Fruit fly (Drosophila melanogaster) whole organism, embryonic: Measurements from ENCODE around the gene Nup98-96.

Source experiments
- CG10209 ChIP-seq: fragments of 200-800 bp; sonication (Bioruptor generic); optimal IDR thresholded peaks from 3 replicates; lab custom pipeline; 2017; ENCODE audit warnings: missing biosample characterization, mild to moderate bottlenecking, missing genetic modification characterization, missing genetic modification reagents
- CG10366 ChIP-seq: fragments of 200-800 bp; sonication (Bioruptor generic); IDR thresholded peaks from 2 replicates; pipeline ENCODE4 v1.3.6; 2022; ENCODE audit warnings: missing biosample characterization, missing genetic modification characterization
- CG12104 ChIP-seq: fragments of 200-800 bp; sonication (Bioruptor generic); optimal IDR thresholded peaks from 3 replicates; lab custom pipeline; 2016; ENCODE audit warnings: missing biosample characterization, missing genetic modification characterization
- CG13624 ChIP-seq: fragments of 200-800 bp; sonication (Bioruptor generic); optimal IDR thresholded peaks from 2 replicates; lab custom pipeline; 2016; ENCODE audit warnings: missing biosample characterization, missing genetic modification characterization
- CG14050 ChIP-seq: fragments of 200-800 bp; sonication (Bioruptor generic); IDR thresholded peaks from 3 replicates; pipeline ENCODE4 v1.3.6; 2022; ENCODE audit warnings: missing biosample characterization, missing genetic modification characterization
- CG15073 ChIP-seq: fragments of 200-800 bp; sonication (Bioruptor generic); optimal IDR thresholded peaks from 2 replicates; lab custom pipeline; 2016; ENCODE audit warnings: missing biosample characterization, missing genetic modification characterization
- CG1529 ChIP-seq: fragments of 200-800 bp; sonication (Bioruptor generic); optimal IDR thresholded peaks from 3 replicates; lab custom pipeline; 2018; ENCODE audit warnings: missing biosample characterization, missing genetic modification characterization
- CG17385 ChIP-seq: fragments of 200-800 bp; sonication (Bioruptor generic); optimal IDR thresholded peaks from 3 replicates; lab custom pipeline; 2018; ENCODE audit warnings: missing biosample characterization, mild to moderate bottlenecking, missing genetic modification characterization
- CG18599 ChIP-seq: fragments of 200-800 bp; sonication (Bioruptor generic); optimal IDR thresholded peaks from 3 replicates; lab custom pipeline; 2017; ENCODE audit warnings: missing biosample characterization, missing genetic modification characterization, mild to moderate bottlenecking, moderate library complexity, missing genetic modification reagents
- CG18764 ChIP-seq: fragments of 200-800 bp; sonication (Bioruptor generic); optimal IDR thresholded peaks from 3 replicates; lab custom pipeline; 2016; ENCODE audit warnings: missing biosample characterization, missing genetic modification characterization
- CG3065 ChIP-seq: fragments of 200-800 bp; sonication (Bioruptor generic); optimal IDR thresholded peaks from 2 replicates; lab custom pipeline; 2016; ENCODE audit warnings: missing biosample characterization, missing genetic modification characterization
- CG33213 ChIP-seq: fragments of 200-800 bp; sonication (Bioruptor generic); optimal IDR thresholded peaks from 3 replicates; lab custom pipeline; 2016; ENCODE audit warnings: missing biosample characterization, missing genetic modification characterization
- CG34422 ChIP-seq: fragments of 200-800 bp; sonication (Bioruptor generic); IDR thresholded peaks from 3 replicates; pipeline ENCODE4 v1.3.6; 2022; ENCODE audit warnings: missing biosample characterization, missing genetic modification characterization
- CG4404 ChIP-seq: fragments of 200-800 bp; sonication (Bioruptor generic); IDR thresholded peaks from 2 replicates; pipeline ENCODE4 v1.3.6; 2022; ENCODE audit warnings: missing biosample characterization, missing genetic modification characterization
- CG6272 ChIP-seq: fragments of 200-800 bp; sonication (Bioruptor generic); IDR thresholded peaks from 2 replicates; pipeline ENCODE4 v1.3.6; 2022; ENCODE audit warnings: missing biosample characterization, missing genetic modification characterization
- CG7839 ChIP-seq: fragments of 200-800 bp; sonication (Bioruptor generic); optimal IDR thresholded peaks from 3 replicates; lab custom pipeline; 2018; ENCODE audit warnings: missing biosample characterization, mild to moderate bottlenecking, missing genetic modification characterization, moderate library complexity
- CG7963 ChIP-seq: fragments of 200-800 bp; sonication (Bioruptor generic); IDR thresholded peaks from 3 replicates; pipeline ENCODE4 v1.3.6; 2022; ENCODE audit warnings: missing biosample characterization, missing genetic modification characterization; ENCODE audit not compliant: partially characterized antibody
- CG8478 ChIP-seq: fragments of >200 bp; optimal IDR thresholded peaks from 2 replicates; lab custom pipeline; 2018
- CHES-1-like ChIP-seq: fragments of 200-800 bp; sonication (Bioruptor generic); optimal IDR thresholded peaks from 2 replicates; lab custom pipeline; 2016; ENCODE audit warnings: missing biosample characterization, missing genetic modification characterization
- Dbx ChIP-seq: fragments of 200-800 bp; sonication (Bioruptor generic); IDR thresholded peaks from 3 replicates; pipeline ENCODE4 v1.3.6; 2022; ENCODE audit warnings: missing biosample characterization, missing genetic modification characterization
- Dfd ChIP-seq, 2 experiments: fragments of >200 bp; optimal IDR thresholded peaks; 2 replicates each; lab custom pipeline; 2017; ENCODE audit warnings: missing biosample characterization in 2 of 2, missing genetic modification characterization in 2 of 2
- GATAe ChIP-seq: fragments of 200-800 bp; sonication (Bioruptor generic); conservative IDR thresholded peaks from 2 replicates; pipeline ENCODE4 v1.3.6; 2022; ENCODE audit warnings: missing biosample characterization, missing genetic modification characterization
- HLH4C ChIP-seq: fragments of 200-800 bp; sonication (Bioruptor generic); IDR thresholded peaks from 3 replicates; pipeline ENCODE4 v1.3.6; 2022; ENCODE audit warnings: missing biosample characterization, missing genetic modification characterization; ENCODE audit not compliant: partially characterized antibody
- Hmx ChIP-seq: fragments of 200-800 bp; sonication (Bioruptor generic); optimal IDR thresholded peaks from 2 replicates; lab custom pipeline; 2016; ENCODE audit warnings: missing biosample characterization, missing genetic modification characterization
- Hr3 ChIP-seq: fragments of 200-800 bp; sonication (Bioruptor generic); optimal IDR thresholded peaks from 3 replicates; lab custom pipeline; 2016; ENCODE audit warnings: missing biosample characterization, missing genetic modification characterization
- Lim3 ChIP-seq: fragments of 200-800 bp; sonication (Bioruptor generic); IDR thresholded peaks from 2 replicates; pipeline ENCODE4 v1.3.6; 2022; ENCODE audit warnings: missing biosample characterization, missing genetic modification characterization
- Mes4 ChIP-seq: fragments of 200-800 bp; sonication (Bioruptor generic); optimal IDR thresholded peaks from 2 replicates; lab custom pipeline; 2016; ENCODE audit warnings: missing biosample characterization, missing genetic modification characterization
- NK7.1 ChIP-seq: fragments of 200-800 bp; sonication (Bioruptor generic); optimal IDR thresholded peaks from 3 replicates; lab custom pipeline; 2016; ENCODE audit warnings: missing biosample characterization, missing genetic modification characterization
- Oli ChIP-seq: fragments of 200-800 bp; sonication (Bioruptor generic); optimal IDR thresholded peaks from 2 replicates; lab custom pipeline; 2018; ENCODE audit warnings: missing biosample characterization, mild to moderate bottlenecking, missing genetic modification characterization, moderate library complexity
- PHDP ChIP-seq: fragments of 200-800 bp; sonication (Bioruptor generic); optimal IDR thresholded peaks from 3 replicates; lab custom pipeline; 2018; ENCODE audit warnings: missing biosample characterization, mild to moderate bottlenecking, missing genetic modification characterization, moderate library complexity
- Rx ChIP-seq: fragments of 200-800 bp; sonication (Bioruptor generic); IDR thresholded peaks from 2 replicates; pipeline ENCODE4 v1.3.6; 2022; ENCODE audit warnings: missing biosample characterization, missing genetic modification characterization
- ash1 ChIP-seq: fragments of 200-800 bp; sonication (Bioruptor generic); optimal IDR thresholded peaks from 2 replicates; lab custom pipeline; 2018; ENCODE audit warnings: missing biosample characterization, mild to moderate bottlenecking, missing genetic modification characterization
- crol ChIP-seq: fragments of 200-800 bp; sonication (Bioruptor generic); IDR thresholded peaks from 2 replicates; pipeline ENCODE4 v1.3.6; 2022; ENCODE audit warnings: missing biosample characterization, missing genetic modification characterization
- danr ChIP-seq: fragments of 200-800 bp; sonication (Bioruptor generic); IDR thresholded peaks from 2 replicates; pipeline ENCODE4 v1.3.6; 2022; ENCODE audit warnings: missing biosample characterization, missing genetic modification characterization
- en ChIP-seq: fragments of 200-800 bp; sonication (Bioruptor generic); optimal IDR thresholded peaks from 2 replicates; lab custom pipeline; 2016; ENCODE audit warnings: missing biosample characterization, missing genetic modification characterization
- eve ChIP-seq, 2 experiments: fragments of >200 bp; optimal IDR thresholded peaks; 2 replicates each; lab custom pipeline; 2017; ENCODE audit warnings: missing biosample characterization in 2 of 2, missing genetic modification characterization in 2 of 2
- gcm ChIP-seq: fragments of 200-800 bp; sonication (Bioruptor generic); optimal IDR thresholded peaks from 2 replicates; lab custom pipeline; 2019; ENCODE audit warnings: missing biosample characterization, mild to moderate bottlenecking, missing genetic modification characterization, moderate library complexity
- grn ChIP-seq: fragments of 200-800 bp; sonication (Bioruptor generic); optimal IDR thresholded peaks from 3 replicates; lab custom pipeline; 2017; ENCODE audit warnings: missing biosample characterization, missing genetic modification characterization
- gsb ChIP-seq: fragments of 200-800 bp; sonication (Bioruptor generic); IDR thresholded peaks from 2 replicates; pipeline ENCODE4 v1.3.6; 2022; ENCODE audit warnings: missing biosample characterization, missing genetic modification characterization
- ham ChIP-seq: fragments of 200-800 bp; sonication (Bioruptor generic); IDR thresholded peaks from 2 replicates; pipeline ENCODE4 v1.3.6; 2022; ENCODE audit warnings: missing biosample characterization, missing genetic modification characterization
- insv ChIP-seq, 2 experiments: fragments of 200-800 bp; sonication (Bioruptor generic); optimal IDR thresholded peaks; 3 replicates each; lab custom pipeline; 2016 to 2018; ENCODE audit warnings: missing biosample characterization in 2 of 2, missing genetic modification characterization in 2 of 2
- inv ChIP-seq: fragments of 200-800 bp; sonication (Bioruptor generic); IDR thresholded peaks from 2 replicates; pipeline ENCODE4 v1.3.6; 2022; ENCODE audit warnings: missing biosample characterization, missing genetic modification characterization; ENCODE audit not compliant: partially characterized antibody
- lmd ChIP-seq: fragments of 200-800 bp; sonication (Bioruptor generic); IDR thresholded peaks from 2 replicates; pipeline ENCODE4 v1.3.6; 2022; ENCODE audit warnings: missing biosample characterization, missing genetic modification characterization
- mirr ChIP-seq: fragments of 200-800 bp; sonication (Bioruptor generic); optimal IDR thresholded peaks from 3 replicates; lab custom pipeline; 2018; ENCODE audit warnings: missing biosample characterization, mild to moderate bottlenecking, missing genetic modification characterization
- onecut ChIP-seq: fragments of 200-800 bp; sonication (Bioruptor generic); IDR thresholded peaks from 2 replicates; pipeline ENCODE4 v1.3.6; 2022; ENCODE audit warnings: missing biosample characterization, missing genetic modification characterization
- sens ChIP-seq: fragments of 200-800 bp; sonication (Bioruptor generic); peaks from one replicate; lab custom pipeline; 2016; ENCODE audit warnings: missing biosample characterization, missing genetic modification characterization
- sens-2 ChIP-seq: fragments of 200-800 bp; sonication (Bioruptor generic); IDR thresholded peaks from 2 replicates; pipeline ENCODE4 v1.3.6; 2022; ENCODE audit warnings: missing biosample characterization, missing genetic modification characterization
- slou ChIP-seq: fragments of 200-800 bp; sonication (Bioruptor generic); optimal IDR thresholded peaks from 3 replicates; lab custom pipeline; 2016; ENCODE audit warnings: missing biosample characterization, missing genetic modification characterization
- tll ChIP-seq, 2 experiments: fragments of 200-800 bp in 1 of 2; fragments of >200 bp in 1 of 2; sonication (Bioruptor generic) in 1 of 2; optimal IDR thresholded peaks; 2 replicates each; lab custom pipeline; 2017 to 2019; ENCODE audit warnings: missing biosample characterization in 2 of 2, missing genetic modification characterization in 2 of 2, mild to moderate bottlenecking in 1 of 2, moderate library complexity in 1 of 2
- toy ChIP-seq: fragments of 200-800 bp; sonication (Bioruptor generic); IDR thresholded peaks from 2 replicates; pipeline ENCODE4 v1.3.6; 2022; ENCODE audit warnings: missing biosample characterization, missing genetic modification characterization
- z ChIP-seq: fragments of 200-800 bp; sonication (Bioruptor generic); IDR thresholded peaks from 3 replicates; pipeline ENCODE4 v1.3.6; 2022; ENCODE audit warnings: missing biosample characterization, missing genetic modification characterization
- zen ChIP-seq: fragments of 200-800 bp; sonication (Bioruptor generic); optimal IDR thresholded peaks from 3 replicates; lab custom pipeline; 2018; ENCODE audit warnings: missing biosample characterization, mild to moderate bottlenecking, missing genetic modification characterization, moderate library complexity

The Nup98-96 gene

dm6 chr3R:23732990-23733512 is 48.4 kb downstream of the Nup98-96 start, which contains the start of the genes Hmgcr and Rpn9 (continued):
- TF ChIP-seq CG13624 (peak; percentile 14), Hr3 (GFP tag; lab: Kevin White, UChicago) (no peak), CG14050 (no peak), en (GFP tag; lab: Kevin White, UChicago) (no peak), CG10366 (GFP tag; lab: Robert Waterston, UW) (no peak), CG17385 (no peak), HLH4C (GFP tag; lab: Robert Waterston, UW) (peak; percentile 8; the same call in 1 of the 3 replicates), lmd (GFP tag; lab: Robert Waterston, UW) (no peak), ham (GFP tag; lab: Robert Waterston, UW) (no peak), CG15073 (GFP tag; lab: Kevin White, UChicago) (no peak), CG18599 (GFP tag; lab: Kevin White, UChicago) (no peak), CG34422 (GFP tag; lab: Robert Waterston, UW) (peak; percentile 67; the same call in 1 of the 3 replicates), grn (GFP tag; lab: Kevin White, UChicago) (no peak), Hmx (GFP tag; lab: Kevin White, UChicago) (no peak), CG3065 (GFP tag; lab: Kevin White, UChicago) (no peak), zen (tag; lab: Kevin White, UChicago) (peak; percentile 45), CG33213 (GFP tag; lab: Kevin White, UChicago) (peak; percentile 15), CG4404 (GFP tag; lab: Robert Waterston, UW) (no peak), CG10209 (GFP tag; lab: Kevin White, UChicago) (no peak), insv (GFP tag; optimal IDR thresholded peaks at IDR 0.05; lab: Kevin White, UChicago) (peak in 1 of 2 experiments; percentile 65), NK7.1 (no peak), CHES-1-like (GFP tag; lab: Kevin White, UChicago) (peak; percentile 53), gsb (GFP tag; lab: Robert Waterston, UW) (no peak), mirr (GFP tag; lab: Kevin White, UChicago) (no peak), Dfd (GFP tag; optimal IDR thresholded peaks at IDR 0.05; lab: Kevin White, UChicago) (no peak), Mes4 (GFP tag; lab: Kevin White, UChicago) (peak; percentile 50), CG6272 (GFP tag; lab: Robert Waterston, UW) (no peak), onecut (GFP tag; lab: Robert Waterston, UW) (peak; percentile 26; the same call in 1 of the 2 replicates), slou (no peak), CG12104 (GFP tag; lab: Kevin White, UChicago) (no peak), CG8478 (lab: Kevin White, UChicago) (no peak), CG7839 (peak; percentile 13), gcm (peak; percentile 30), Oli (tag; lab: Kevin White, UChicago) (no peak), CG1529 (no peak), crol (GFP tag; lab: Robert Waterston, UW) (no peak), sens (peak; percentile 88), tll (GFP tag; optimal IDR thresholded peaks at IDR 0.05; lab: Kevin White, UChicago) (peak in 1 of 2 experiments; percentile 29), danr (GFP tag; lab: Robert Waterston, UW) (no peak), PHDP (tag; lab: Kevin White, UChicago) (peak; percentile 47), sens-2 (no peak), GATAe (GFP tag; lab: Robert Waterston, UW) (no peak), toy (no peak), eve (GFP tag; optimal IDR thresholded peaks at IDR 0.05; lab: Kevin White, UChicago) (peak in 1 of 2 experiments; percentile 11), CG18764 (GFP tag; lab: Kevin White, UChicago) (no peak), Rx (GFP tag; lab: Robert Waterston, UW) (no peak), ash1 (GFP tag; lab: Kevin White, UChicago) (no peak), Lim3 (GFP tag; lab: Robert Waterston, UW) (no peak), z (GFP tag; lab: Robert Waterston, UW) (no peak), inv (no peak), Dbx (GFP tag; lab: Robert Waterston, UW) (no peak), CG7963 (GFP tag; lab: Robert Waterston, UW) (0 out of 3 replicates have a peak, but pooled peaks have one; percentile 22)
